Fruit fly (Drosophila melanogaster): ENCODE data around the gene Muc14A.

Gene Muc14A

dm6 chrX:16008814-16009213 is at the start of gene Muc14A:
Gene Muc14A, plus strand, starts transcription at chrX:16009114.
- TF ChIP-seq noc (tag; optimal IDR thresholded peaks at IDR 0.05) = no peak

DNA sequence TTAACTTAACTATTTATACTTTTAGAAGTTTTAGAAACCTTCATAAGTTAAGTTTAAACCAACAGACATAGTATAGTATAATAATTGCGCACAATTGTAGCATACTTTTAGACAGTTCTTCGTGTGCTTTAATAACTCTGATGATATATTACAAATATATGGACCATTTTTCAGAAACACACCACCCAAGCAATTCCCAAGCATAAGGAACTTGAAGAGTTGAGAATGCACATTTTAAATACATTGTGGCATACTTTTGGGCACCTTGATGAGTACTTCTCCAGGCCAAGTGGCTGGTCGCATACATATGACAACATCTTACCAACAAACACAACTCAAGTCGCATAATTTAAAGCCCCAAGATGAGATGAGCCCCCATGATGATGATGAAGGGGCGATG is 39.3 kb upstream of the Muc14A start:
- no peak for TF ChIP-seq noc (tag; optimal IDR thresholded peaks at IDR 0.05)

DNA sequence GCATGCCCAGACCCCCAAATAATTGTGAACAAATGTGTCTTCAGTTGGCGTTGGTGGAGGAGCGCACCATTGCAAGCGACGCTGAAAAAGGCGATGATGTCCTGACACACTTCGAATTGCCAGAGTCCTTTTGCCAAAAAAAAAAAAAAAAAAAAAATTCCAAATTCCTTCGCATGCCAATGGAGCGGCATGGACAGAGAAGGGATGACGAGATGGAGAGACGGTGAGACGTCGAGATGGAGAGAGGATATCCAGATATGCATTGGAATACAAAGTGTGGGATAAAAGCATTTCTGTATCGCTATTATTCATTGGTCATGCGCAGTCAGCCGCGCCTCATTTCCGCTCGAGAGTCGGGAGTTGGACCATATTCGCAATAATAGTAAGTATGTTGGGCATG is 37.3 kb upstream of the Muc14A start:
- no peak for TF ChIP-seq noc (tag; optimal IDR thresholded peaks at IDR 0.05)

- no peak for TF ChIP-seq noc (tag; optimal IDR thresholded peaks at IDR 0.05)
Observed at dm6 chrX:15973157-15973774, 35.6 kb upstream of the Muc14A start, which contains the start of gene mmd. Gene mmd, minus strand, starts transcription at chrX:15973159.

DNA sequence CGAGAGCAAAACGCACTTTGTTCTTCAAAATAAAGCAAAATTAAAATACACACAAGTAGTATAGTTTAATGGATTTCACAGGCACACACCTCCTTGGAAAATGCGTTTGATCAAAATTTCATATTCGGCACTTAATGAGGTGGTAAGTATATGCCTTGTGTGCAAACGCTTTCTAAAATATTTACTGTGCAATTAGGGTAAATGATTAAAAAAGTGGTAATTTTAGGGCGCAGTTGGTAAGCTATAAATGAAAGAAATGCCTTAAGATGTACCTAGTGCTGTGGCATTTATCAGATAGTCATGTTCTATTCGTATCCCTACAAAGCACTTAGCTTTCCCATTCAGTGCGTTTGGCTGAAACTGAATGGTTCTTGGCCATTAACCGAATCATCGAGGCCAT is 34.8 kb upstream of the Muc14A start, which contains the start of gene Or13a:
Or13a (plus strand) TSS at position 301 of the 400 bp plus-strand sequence.
- no peak for TF ChIP-seq noc (tag; optimal IDR thresholded peaks at IDR 0.05)

dm6 chrX:15976568-15976967 is 32.3 kb upstream of the Muc14A start, which contains the start of gene CG42766:
Gene CG42766, plus strand, starts transcription at chrX:15976868.
- no peak for TF ChIP-seq noc (tag; optimal IDR thresholded peaks at IDR 0.05)

dm6 chrX:15982844-15983243 is 26.1 kb upstream of the Muc14A start, which contains the start of gene Cep164:
Gene Cep164, minus strand, starts transcription at chrX:15982944.
- no peak for TF ChIP-seq noc (tag; optimal IDR thresholded peaks at IDR 0.05)

dm6 chrX:15983501-15983900 is 25.4 kb upstream of the Muc14A start, which contains the start of gene Slc25A46a:
Gene Slc25A46a, plus strand, starts transcription at chrX:15983772.
- no peak for TF ChIP-seq noc (tag; optimal IDR thresholded peaks at IDR 0.05)

DNA sequence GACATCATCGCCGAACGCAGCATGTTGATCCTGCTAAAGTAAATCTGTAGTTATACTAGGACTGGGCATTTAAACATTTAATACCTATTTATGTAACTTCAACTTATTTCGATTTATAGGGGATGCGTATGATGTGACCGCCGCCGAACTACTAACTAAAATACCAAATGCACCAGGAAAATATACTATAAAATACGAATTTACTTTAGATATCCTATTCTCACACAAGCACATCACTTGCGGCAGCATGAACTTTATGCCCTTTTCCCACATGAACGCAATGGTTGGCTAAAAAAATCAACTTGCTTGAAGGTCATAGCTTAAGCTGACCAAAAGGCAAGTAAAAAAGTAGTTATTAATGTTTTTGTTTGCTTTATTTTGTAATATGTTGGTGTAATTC is 22.3 kb upstream of the Muc14A start, which contains the start of gene ND-20:
ND-20 (minus strand) TSS at position 155 of the 400 bp plus-strand sequence.
- no peak for TF ChIP-seq noc (tag; optimal IDR thresholded peaks at IDR 0.05)

DNA sequence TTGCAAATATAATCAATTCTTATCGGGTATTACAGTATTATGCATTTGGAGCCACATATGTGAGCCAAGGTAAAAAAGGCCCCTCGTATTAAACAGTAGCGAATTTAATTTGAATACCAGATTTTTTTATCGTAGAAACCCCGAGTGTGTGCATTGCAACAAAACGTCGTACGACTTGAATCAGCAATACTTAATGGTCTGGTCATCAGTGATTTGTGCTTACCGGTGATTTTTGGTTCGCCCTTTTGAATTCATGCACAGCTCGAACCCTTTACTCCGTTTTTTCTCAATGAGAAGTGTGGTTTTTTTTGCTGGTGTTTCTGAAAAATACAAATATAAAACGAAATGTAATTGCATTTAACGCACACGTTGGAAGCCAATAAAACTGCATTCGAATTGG is 19.3 kb upstream of the Muc14A start:
- no peak for TF ChIP-seq noc (tag; optimal IDR thresholded peaks at IDR 0.05)

dm6 chrX:15991618-15992526 is 17.0 kb upstream of the Muc14A start, which contains the start of the genes CG46312, eIF5 and exd:
Gene CG46312, minus strand, starts transcription at chrX:15991974.
Gene eIF5, minus strand, starts transcription at chrX:15991974.
Gene exd, plus strand, starts transcription at chrX:15992468.
- no peak for TF ChIP-seq noc (tag; optimal IDR thresholded peaks at IDR 0.05)

DNA sequence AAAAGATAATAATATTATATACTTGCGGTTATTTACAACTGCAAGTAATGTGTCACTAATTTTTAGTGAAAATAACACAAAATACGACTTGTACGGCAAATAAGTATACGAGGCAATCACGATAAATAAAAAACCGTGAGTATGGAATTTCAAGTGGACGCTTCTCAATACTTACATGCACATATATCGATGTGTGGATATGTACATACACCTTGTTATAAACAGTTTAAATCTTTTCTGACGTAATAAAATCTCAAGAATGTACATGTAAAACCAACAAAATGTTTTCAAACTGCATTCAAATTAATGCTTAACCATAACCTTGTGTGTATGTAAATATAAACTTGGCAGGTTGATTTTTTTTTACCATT is 16.4 kb upstream of the Muc14A start:
- no peak for TF ChIP-seq noc (tag; optimal IDR thresholded peaks at IDR 0.05)

DNA sequence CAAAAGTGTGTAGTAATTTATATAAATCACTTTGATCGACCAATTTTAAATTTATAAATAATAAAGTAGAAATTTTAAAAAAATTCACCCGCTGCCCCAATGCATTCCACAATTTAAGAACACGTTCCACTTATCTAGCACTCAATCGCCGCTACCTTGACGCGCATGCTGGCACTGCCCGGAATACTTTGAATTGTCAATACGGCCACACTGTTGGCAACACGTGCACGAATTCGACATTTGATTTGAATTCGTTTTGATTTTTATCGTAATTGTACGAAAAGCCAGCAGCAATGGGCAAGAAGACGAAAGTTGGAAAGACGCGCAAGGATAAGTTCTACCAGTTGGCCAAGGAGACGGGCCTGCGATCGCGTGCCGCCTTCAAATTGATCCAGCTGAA is 12.1 kb upstream of the Muc14A start, which contains the start of gene CG8939:
CG8939 (plus strand) TSS at position 186 of the 400 bp plus-strand sequence.
- no peak for TF ChIP-seq noc (tag; optimal IDR thresholded peaks at IDR 0.05)

dm6 chrX:16005066-16005465 is 3.8 kb upstream of the Muc14A start:
- no peak for TF ChIP-seq noc (tag; optimal IDR thresholded peaks at IDR 0.05)

- no peak for TF ChIP-seq noc (tag; optimal IDR thresholded peaks at IDR 0.05)
Observed at dm6 chrX:16005551-16006197, 3.2 kb upstream of the Muc14A start, which contains the start of the genes vap and CG12698. Gene vap, minus strand, starts transcription at chrX:16005812. Gene CG12698, plus strand, starts transcription at chrX:16006147.

Measured in whole organism, larva.